Fruit fly (Drosophila melanogaster): ENCODE data around the gene Sarm.

- TF ChIP-seq gl (tag; optimal IDR thresholded peaks at IDR 0.05) = no peak
- TF ChIP-seq CG34367 (tag; optimal IDR thresholded peaks at IDR 0.05) = no peak
- TF ChIP-seq Pif1A (GFP tag; optimal IDR thresholded peaks at IDR 0.05) = no peak
- no peak for TF ChIP-seq Snoo (tag; optimal IDR thresholded peaks at IDR 0.05)
- TF ChIP-seq rn (GFP tag; IDR thresholded peaks at IDR 0.05) = peak; percentile 56
- no peak for TF ChIP-seq D1 (tag; optimal IDR thresholded peaks at IDR 0.05)
- TF ChIP-seq CG10348 (GFP tag; IDR thresholded peaks at IDR 0.05) = no peak
Observed at dm6 chr3L:8137448-8137906, 73.8 kb downstream of the Sarm start, which contains the start of the genes Setx and mus301.
